Worm (Caenorhabditis elegans) whole organism, L4/young adult: ENCODE results near the gene ubc-20.

Source experiments
- W03F9.2 ChIP-seq: fragments of 150-350 bp; optimal IDR thresholded peaks from 2 replicates; lab custom pipeline; 2014; ENCODE audit warnings: missing biosample characterization, missing genetic modification characterization
- dao-5 ChIP-seq: sonication (generic microtip); optimal IDR thresholded peaks from 2 replicates; lab custom pipeline; 2016; ENCODE audit warnings: missing genotype, missing genetic modification characterization, moderate library complexity, missing compliant biosample characterization

ce11 chrIII:146369-146768 lies 42.3 kb upstream of the ubc-20 start, which contains the start of gene fbxb-84:
- TF ChIP-seq W03F9.2 (tag; lab: Kevin White, UChicago), result no peak
- no peak for TF ChIP-seq dao-5 (tag; lab: Kevin White, UChicago)
